Worm (Caenorhabditis elegans) whole organism, L3 larva: Measurements from ENCODE around the gene C27A2.12.

Experiments
- ZK546.5 ChIP-seq: sonication (generic microtip); optimal IDR thresholded peaks from 2 replicates; lab custom pipeline; 2017; ENCODE audit warnings: missing biosample characterization, missing genetic modification characterization
- aly-2 ChIP-seq: fragments of 150-350 bp; optimal IDR thresholded peaks from 2 replicates; lab custom pipeline; 2014; ENCODE audit warnings: missing biosample characterization, missing genetic modification characterization
- ceh-16 ChIP-seq: sonication (generic microtip); optimal IDR thresholded peaks from 2 replicates; lab custom pipeline; 2017; ENCODE audit warnings: missing biosample characterization, missing genetic modification characterization
- daf-12 ChIP-seq: fragments of 150-350 bp; optimal IDR thresholded peaks from 2 replicates; lab custom pipeline; 2014; ENCODE audit warnings: missing biosample characterization, missing genetic modification reagents, missing genetic modification characterization
- egl-27 ChIP-seq: sonication (generic microtip); optimal IDR thresholded peaks from 4 replicates; lab custom pipeline; 2017; ENCODE audit warnings: missing biosample characterization, missing genetic modification reagents, missing genetic modification characterization
- elt-2 ChIP-seq: sonication (generic microtip); optimal IDR thresholded peaks from 2 replicates; lab custom pipeline; 2016; ENCODE audit warnings: missing genetic modification reagents, mild to moderate bottlenecking, missing genetic modification characterization, missing compliant biosample characterization
- elt-3 ChIP-seq, 3 experiments: fragments of 150-350 bp in 1 of 3; sonication (generic microtip) in 2 of 3; optimal IDR thresholded peaks; 2 replicates in 2 of 3; 4 replicates in 1 of 3; lab custom pipeline; 2014 to 2017; ENCODE audit warnings: missing biosample characterization in 3 of 3, missing genetic modification characterization in 3 of 3
- fkh-2 ChIP-seq: fragments of 150-350 bp; optimal IDR thresholded peaks from 2 replicates; lab custom pipeline; 2014; ENCODE audit warnings: missing biosample characterization, missing genetic modification reagents, missing genetic modification characterization
- lin-39 ChIP-seq: fragments of 150-350 bp; optimal IDR thresholded peaks from 2 replicates; lab custom pipeline; 2018; ENCODE audit warnings: missing biosample characterization, missing genetic modification reagents, missing genetic modification characterization
- mdl-1 ChIP-seq: fragments of 150-350 bp; optimal IDR thresholded peaks from 2 replicates; lab custom pipeline; 2014; ENCODE audit warnings: missing biosample characterization, missing genetic modification characterization
- mml-1 ChIP-seq: fragments of 150-350 bp; sonication (generic microtip); optimal IDR thresholded peaks from 3 replicates; lab custom pipeline; 2014; ENCODE audit warnings: missing biosample characterization, missing genetic modification characterization
- nfya-1 ChIP-seq: sonication (generic microtip); optimal IDR thresholded peaks from 2 replicates; lab custom pipeline; 2017; ENCODE audit warnings: missing genetic modification characterization, mild to moderate bottlenecking, missing compliant biosample characterization, antibody characterized with exemption, moderate library complexity; ENCODE audit not compliant: insufficient read depth
- nhr-11 ChIP-seq: fragments of 150-350 bp; optimal IDR thresholded peaks from 2 replicates; lab custom pipeline; 2014; ENCODE audit warnings: missing biosample characterization, missing genetic modification characterization
- nhr-12 ChIP-seq: fragments of 150-350 bp; optimal IDR thresholded peaks from 2 replicates; lab custom pipeline; 2014; ENCODE audit warnings: missing biosample characterization, missing genetic modification characterization
- nhr-23 ChIP-seq: fragments of 150-350 bp; optimal IDR thresholded peaks from 2 replicates; lab custom pipeline; 2014; ENCODE audit warnings: missing biosample characterization, missing genetic modification reagents, missing genetic modification characterization
- nhr-237 ChIP-seq: fragments of 150-350 bp; optimal IDR thresholded peaks from 2 replicates; lab custom pipeline; 2014; ENCODE audit warnings: missing biosample characterization, missing genetic modification characterization
- nhr-25 ChIP-seq: sonication (generic microtip); optimal IDR thresholded peaks from 2 replicates; lab custom pipeline; 2017; ENCODE audit warnings: missing biosample characterization, missing genetic modification characterization
- nhr-28 ChIP-seq: fragments of 150-350 bp; optimal IDR thresholded peaks from 2 replicates; lab custom pipeline; 2014; ENCODE audit warnings: missing biosample characterization, missing genetic modification characterization
- nhr-67 ChIP-seq: fragments of 150-350 bp; optimal IDR thresholded peaks from 2 replicates; lab custom pipeline; 2014; ENCODE audit warnings: missing biosample characterization, missing genetic modification characterization
- nhr-76 ChIP-seq: fragments of 150-350 bp; sonication (generic microtip); optimal IDR thresholded peaks from 5 replicates; lab custom pipeline; 2014; ENCODE audit warnings: missing biosample characterization, missing genetic modification characterization
- pha-4 ChIP-seq: fragments of 150-350 bp; optimal IDR thresholded peaks from 2 replicates; lab custom pipeline; 2014; ENCODE audit warnings: missing biosample characterization, missing genetic modification reagents, missing genetic modification characterization
- pqm-1 ChIP-seq: fragments of 150-350 bp; optimal IDR thresholded peaks from 2 replicates; lab custom pipeline; 2017; ENCODE audit warnings: missing biosample characterization, missing genetic modification characterization, inconsistent platforms
- skn-1 ChIP-seq: fragments of 150-350 bp; optimal IDR thresholded peaks from 2 replicates; lab custom pipeline; 2014; ENCODE audit warnings: missing biosample characterization, missing genetic modification characterization
- tbx-2 ChIP-seq: sonication (generic microtip); optimal IDR thresholded peaks from 2 replicates; lab custom pipeline; 2016; ENCODE audit warnings: mild to moderate bottlenecking, missing genetic modification characterization, missing compliant biosample characterization
- zag-1 ChIP-seq: fragments of 150-350 bp; optimal IDR thresholded peaks from 2 replicates; lab custom pipeline; 2014; ENCODE audit warnings: missing biosample characterization, missing genetic modification characterization

C27A2.12 gene

ce11 chrII:5014399-5014798 lies 43.5 kb downstream of the C27A2.12 start, which contains the start of gene F59A6.2:
F59A6.2 (plus strand) TSS chrII:5014699.
- TF ChIP-seq ZK546.5 (tag; lab: Kevin White, UChicago), result no peak
- no peak for TF ChIP-seq tbx-2 (tag; lab: Kevin White, UChicago)
- TF ChIP-seq fkh-2 (tag; lab: Kevin White, UChicago), result no peak
- TF ChIP-seq pqm-1 (tag; lab: Kevin White, UChicago), result no peak
- TF ChIP-seq elt-2, result no peak
- TF ChIP-seq nhr-12 (tag; lab: Kevin White, UChicago), result no peak
- TF ChIP-seq, all 47 proteins: peak for 0

ce11 chrII:5011978-5012377 lies 46.0 kb downstream of the C27A2.12 start, which contains the start of gene F59A6.12:
F59A6.12 (minus strand) TSS chrII:5012078.
- TF ChIP-seq nhr-23 (tag; lab: Kevin White, UChicago) (no peak), nhr-28 (tag; lab: Kevin White, UChicago) (no peak), nhr-237 (tag; lab: Kevin White, UChicago) (no peak), fkh-2 (tag; lab: Kevin White, UChicago) (no peak), nhr-25 (no peak), lin-39 (no peak), pha-4 (tag; lab: Kevin White, UChicago) (no peak), elt-3 (tag; optimal IDR thresholded peaks at IDR 0.05; lab: Kevin White, UChicago) (no peak), nhr-12 (tag; lab: Kevin White, UChicago) (no peak), mdl-1 (tag; lab: Kevin White, UChicago) (no peak), egl-27 (tag; lab: Kevin White, UChicago) (no peak), pqm-1 (tag; lab: Kevin White, UChicago) (no peak), aly-2 (tag; lab: Kevin White, UChicago) (no peak), daf-12 (tag; lab: Kevin White, UChicago) (no peak), ZK546.5 (tag; lab: Kevin White, UChicago) (no peak), mml-1 (tag; lab: Kevin White, UChicago) (no peak)

ce11 chrII:5008033-5008432 lies 49.9 kb downstream of the C27A2.12 start, which contains the start of gene F59A6.3:
F59A6.3 (plus strand) TSS chrII:5008333.
- TF ChIP-seq ceh-16 (tag; lab: Kevin White, UChicago) (no peak), nhr-76 (tag; lab: Kevin White, UChicago) (no peak), nfya-1 (tag; lab: Kevin White, UChicago) (no peak), nhr-23 (tag; lab: Kevin White, UChicago) (no peak), mml-1 (tag; lab: Kevin White, UChicago) (no peak), zag-1 (tag; lab: Kevin White, UChicago) (no peak), skn-1 (tag; lab: Kevin White, UChicago) (no peak), nhr-11 (tag; lab: Kevin White, UChicago) (no peak), lin-39 (no peak), nhr-28 (tag; lab: Kevin White, UChicago) (no peak), elt-3 (tag; optimal IDR thresholded peaks at IDR 0.05; lab: Kevin White, UChicago) (no peak), tbx-2 (tag; lab: Kevin White, UChicago) (no peak), nhr-67 (tag; lab: Kevin White, UChicago) (no peak), ZK546.5 (tag; lab: Kevin White, UChicago) (no peak)
